Worm (Caenorhabditis elegans) whole organism, L4 larva: ENCODE measurements around the gene C03B1.4.
A peak's percentile ranks its signal among the peaks of the same experiment; 100 is the strongest.

ENCODE experiments used
- F10B5.3 ChIP-seq: sonication (generic microtip); optimal IDR thresholded peaks from 2 replicates; lab custom pipeline; 2016; ENCODE audit warnings: mild to moderate bottlenecking, missing genetic modification characterization, missing compliant biosample characterization
- F37D6.2 ChIP-seq: sonication (generic microtip); optimal IDR thresholded peaks from 2 replicates; lab custom pipeline; 2016; ENCODE audit warnings: mild to moderate bottlenecking, missing genetic modification characterization, missing compliant biosample characterization
- F49E8.2 ChIP-seq: sonication (generic microtip); optimal IDR thresholded peaks from 2 replicates; lab custom pipeline; 2016; ENCODE audit warnings: missing compliant biosample characterization, mild to moderate bottlenecking, missing genetic modification characterization, borderline replicate concordance
- R02D3.7 ChIP-seq: fragments of 150-350 bp; sonication (generic microtip); optimal IDR thresholded peaks from 3 replicates; lab custom pipeline; 2014; ENCODE audit warnings: missing biosample characterization, missing genetic modification characterization
- T20F7.1 ChIP-seq: fragments of 200-800 bp; sonication (Bioruptor generic); optimal IDR thresholded peaks from 2 replicates; lab custom pipeline; 2018; ENCODE audit warnings: mild to moderate bottlenecking, missing genetic modification characterization, missing compliant biosample characterization
- T26A8.4 ChIP-seq: fragments of 200-800 bp; sonication (Bioruptor generic); IDR thresholded peaks from 2 replicates; pipeline ENCODE4 v1.3.6; 2022; ENCODE audit warnings: missing genetic modification characterization, missing compliant biosample characterization
- Y75B8A.6 ChIP-seq: fragments of 200-800 bp; sonication (Bioruptor generic); IDR thresholded peaks from 2 replicates; pipeline ENCODE4 v1.3.6; 2022; ENCODE audit warnings: missing genetic modification reagents, missing genetic modification characterization, missing compliant biosample characterization
- ZK337.2 ChIP-seq: fragments of 200-800 bp; sonication (Bioruptor generic); IDR thresholded peaks from 2 replicates; pipeline ENCODE4 v1.3.6; 2022; ENCODE audit warnings: missing genetic modification reagents, missing genetic modification characterization, missing compliant biosample characterization
- aha-1 ChIP-seq: fragments of 150-350 bp; peaks from one replicate; lab custom pipeline; 2014; ENCODE audit warnings: missing biosample characterization, missing genetic modification characterization
- aly-2 ChIP-seq: sonication (generic microtip); optimal IDR thresholded peaks from 2 replicates; lab custom pipeline; 2018; ENCODE audit warnings: missing biosample characterization, missing genetic modification characterization
- attf-4 ChIP-seq: sonication (generic microtip); optimal IDR thresholded peaks from 3 replicates; lab custom pipeline; 2017; ENCODE audit warnings: missing biosample characterization, missing genetic modification characterization
- cey-2 ChIP-seq: sonication (generic microtip); optimal IDR thresholded peaks from 3 replicates; lab custom pipeline; 2017; ENCODE audit warnings: missing genetic modification characterization, mild to moderate bottlenecking, missing compliant biosample characterization, antibody characterized with exemption, borderline replicate concordance; ENCODE audit not compliant: insufficient read depth
- ctbp-1 ChIP-seq: fragments of 200-800 bp; sonication (Bioruptor generic); IDR thresholded peaks from 2 replicates; pipeline ENCODE4 v1.3.6; 2022; ENCODE audit warnings: missing genetic modification reagents, missing genetic modification characterization, missing compliant biosample characterization
- dmd-8 ChIP-seq: fragments of 200-800 bp; sonication (Bioruptor generic); IDR thresholded peaks from 2 replicates; pipeline ENCODE4 v1.3.6; 2022; ENCODE audit warnings: missing genetic modification characterization, missing compliant biosample characterization
- dmd-9 ChIP-seq: fragments of 200-800 bp; sonication (Bioruptor generic); IDR thresholded peaks from 2 replicates; pipeline ENCODE4 v1.3.6; 2022; ENCODE audit warnings: missing genetic modification reagents, missing genetic modification characterization, missing compliant biosample characterization
- dpl-1 ChIP-seq: fragments of 150-350 bp; optimal IDR thresholded peaks from 2 replicates; lab custom pipeline; 2014; ENCODE audit warnings: missing biosample characterization, missing genetic modification reagents, missing genetic modification characterization
- dve-1 ChIP-seq: sonication (generic microtip); optimal IDR thresholded peaks from 2 replicates; lab custom pipeline; 2017; ENCODE audit warnings: antibody characterized with exemption, mild to moderate bottlenecking, missing genetic modification characterization, missing compliant biosample characterization; ENCODE audit not compliant: insufficient read depth
- fkh-10 ChIP-seq: fragments of 150-350 bp; optimal IDR thresholded peaks from 2 replicates; lab custom pipeline; 2014; ENCODE audit warnings: missing biosample characterization, missing genetic modification reagents, missing genetic modification characterization
- fos-1 ChIP-seq: fragments of 150-350 bp; optimal IDR thresholded peaks from 2 replicates; lab custom pipeline; 2014; ENCODE audit warnings: missing biosample characterization, missing genetic modification characterization
- hif-1 ChIP-seq, 2 experiments: sonication (generic microtip); optimal IDR thresholded peaks; 2 replicates each; lab custom pipeline; 2016 to 2017; ENCODE audit warnings: missing compliant biosample characterization in 2 of 2, missing genetic modification characterization in 2 of 2, missing genetic modification reagents in 2 of 2, missing genotype in 2 of 2, mild to moderate bottlenecking in 1 of 2
- hlh-30 ChIP-seq: sonication (generic microtip); optimal IDR thresholded peaks from 2 replicates; lab custom pipeline; 2017; ENCODE audit warnings: antibody characterized with exemption, mild to moderate bottlenecking, missing genetic modification characterization, missing compliant biosample characterization; ENCODE audit not compliant: insufficient read depth
- hmg-1.1 ChIP-seq: fragments of 200-800 bp; sonication (Bioruptor generic); IDR thresholded peaks from 2 replicates; pipeline ENCODE4 v1.3.6; 2022; ENCODE audit warnings: missing genetic modification reagents, missing genetic modification characterization, missing compliant biosample characterization
- lin-13 ChIP-seq: fragments of 150-350 bp; optimal IDR thresholded peaks from 2 replicates; lab custom pipeline; 2014; ENCODE audit warnings: missing biosample characterization, missing genetic modification reagents, missing genetic modification characterization
- lin-38 ChIP-seq: fragments of 200-800 bp; sonication (Bioruptor generic); IDR thresholded peaks from 2 replicates; pipeline ENCODE4 v1.3.6; 2022; ENCODE audit warnings: missing genetic modification reagents, missing genetic modification characterization, missing compliant biosample characterization
- lir-3 ChIP-seq: sonication (generic microtip); optimal IDR thresholded peaks from 2 replicates; lab custom pipeline; 2016; ENCODE audit warnings: mild to moderate bottlenecking, missing genetic modification characterization, missing compliant biosample characterization
- madf-5 ChIP-seq, 2 experiments: fragments of 200-800 bp; sonication (Bioruptor generic); IDR thresholded peaks; 2 replicates each; pipeline ENCODE4 v1.3.6; 2022; ENCODE audit warnings: missing compliant biosample characterization in 2 of 2, missing genetic modification characterization in 2 of 2
- mdl-1 ChIP-seq, 2 experiments: fragments of 150-350 bp in 1 of 2; sonication (generic microtip) in 1 of 2; optimal IDR thresholded peaks; 2 replicates each; lab custom pipeline; 2014 to 2017; ENCODE audit warnings: missing biosample characterization in 2 of 2, missing genetic modification characterization in 2 of 2
- mes-2 ChIP-seq: sonication (generic microtip); optimal IDR thresholded peaks from 2 replicates; lab custom pipeline; 2016; ENCODE audit warnings: missing genotype, mild to moderate bottlenecking, missing genetic modification characterization, missing compliant biosample characterization; ENCODE audit not compliant: poor library complexity, severe bottlenecking
- nhr-10 ChIP-seq: fragments of 150-350 bp; optimal IDR thresholded peaks from 2 replicates; lab custom pipeline; 2014; ENCODE audit warnings: missing biosample characterization, missing genetic modification characterization
- nhr-237 ChIP-seq: sonication (generic microtip); optimal IDR thresholded peaks from 2 replicates; lab custom pipeline; 2017; ENCODE audit warnings: missing biosample characterization, missing genetic modification characterization
- nhr-48 ChIP-seq: sonication (generic microtip); optimal IDR thresholded peaks from 2 replicates; lab custom pipeline; 2016; ENCODE audit warnings: mild to moderate bottlenecking, missing genetic modification characterization, missing compliant biosample characterization
- nhr-6 ChIP-seq: fragments of 150-350 bp; optimal IDR thresholded peaks from 2 replicates; lab custom pipeline; 2014; ENCODE audit warnings: missing biosample characterization, missing genetic modification characterization
- nhr-76 ChIP-seq: fragments of 150-350 bp; optimal IDR thresholded peaks from 2 replicates; lab custom pipeline; 2014; ENCODE audit warnings: missing biosample characterization, missing genetic modification characterization
- nhr-77 ChIP-seq: fragments of 150-350 bp; optimal IDR thresholded peaks from 2 replicates; lab custom pipeline; 2014; ENCODE audit warnings: missing biosample characterization, missing genetic modification characterization
- pha-4 ChIP-seq, 2 experiments: fragments of 150-350 bp in 1 of 2; fragments of 200-800 bp in 1 of 2; sonication (Bioruptor generic) in 1 of 2; IDR thresholded peaks in 1 of 2; optimal IDR thresholded peaks in 1 of 2; 2 replicates each; pipeline versions ENCODE4 v1.3.6 to Lab custom; 2014 to 2022; ENCODE audit warnings: missing genetic modification characterization in 2 of 2, missing genetic modification reagents in 2 of 2, missing biosample characterization in 1 of 2, missing compliant biosample characterization in 1 of 2
- pqm-1 ChIP-seq: sonication (generic microtip); optimal IDR thresholded peaks from 2 replicates; lab custom pipeline; 2017; ENCODE audit warnings: missing biosample characterization, missing genetic modification characterization
- rbr-2 ChIP-seq: sonication (generic microtip); optimal IDR thresholded peaks from 2 replicates; lab custom pipeline; 2016; ENCODE audit warnings: missing genotype, missing genetic modification characterization, missing compliant biosample characterization
- saeg-2 ChIP-seq: fragments of 200-800 bp; sonication (Bioruptor generic); IDR thresholded peaks from 2 replicates; pipeline ENCODE4 v1.3.6; 2022; ENCODE audit warnings: missing genetic modification reagents, missing genetic modification characterization, missing compliant biosample characterization
- skn-1 ChIP-seq: fragments of 150-350 bp; optimal IDR thresholded peaks from 2 replicates; lab custom pipeline; 2014; ENCODE audit warnings: missing biosample characterization, missing genetic modification characterization
- spr-1 ChIP-seq: sonication (generic microtip); optimal IDR thresholded peaks from 2 replicates; lab custom pipeline; 2016; ENCODE audit warnings: mild to moderate bottlenecking, missing genetic modification characterization, missing compliant biosample characterization
- tra-1 ChIP-seq: fragments of 200-800 bp; sonication (Bioruptor generic); IDR thresholded peaks from 2 replicates; pipeline ENCODE4 v1.3.6; 2022; ENCODE audit warnings: missing genetic modification reagents, missing genetic modification characterization, missing compliant biosample characterization
- unc-39 ChIP-seq: sonication (generic microtip); optimal IDR thresholded peaks from 2 replicates; lab custom pipeline; 2017; ENCODE audit warnings: missing biosample characterization, missing genetic modification characterization
- unc-62 ChIP-seq, 3 experiments: fragments of 150-350 bp in 1 of 3; sonication (generic microtip); optimal IDR thresholded peaks in 2 of 3; peaks in 1 of 3; 1 replicate in 1 of 3; 2 replicates in 2 of 3; lab custom pipeline; 2014 to 2017; ENCODE audit warnings: missing biosample characterization in 3 of 3, missing genetic modification characterization in 3 of 3, missing genetic modification reagents in 3 of 3, missing genotype in 1 of 3
- zfp-2 ChIP-seq: sonication (generic microtip); optimal IDR thresholded peaks from 2 replicates; lab custom pipeline; 2016; ENCODE audit warnings: mild to moderate bottlenecking, missing genetic modification characterization, missing compliant biosample characterization
- zip-11 ChIP-seq: fragments of 200-800 bp; sonication (Bioruptor generic); IDR thresholded peaks from 2 replicates; pipeline ENCODE4 v1.3.6; 2022; ENCODE audit warnings: missing genetic modification characterization, missing compliant biosample characterization
- zip-2 ChIP-seq: fragments of 150-350 bp; optimal IDR thresholded peaks from 2 replicates; lab custom pipeline; 2014; ENCODE audit warnings: missing biosample characterization, missing genetic modification characterization
- ztf-7 ChIP-seq: fragments of 150-350 bp; optimal IDR thresholded peaks from 2 replicates; lab custom pipeline; 2014; ENCODE audit warnings: missing biosample characterization, missing genetic modification characterization

The C03B1.4 gene

DNA sequence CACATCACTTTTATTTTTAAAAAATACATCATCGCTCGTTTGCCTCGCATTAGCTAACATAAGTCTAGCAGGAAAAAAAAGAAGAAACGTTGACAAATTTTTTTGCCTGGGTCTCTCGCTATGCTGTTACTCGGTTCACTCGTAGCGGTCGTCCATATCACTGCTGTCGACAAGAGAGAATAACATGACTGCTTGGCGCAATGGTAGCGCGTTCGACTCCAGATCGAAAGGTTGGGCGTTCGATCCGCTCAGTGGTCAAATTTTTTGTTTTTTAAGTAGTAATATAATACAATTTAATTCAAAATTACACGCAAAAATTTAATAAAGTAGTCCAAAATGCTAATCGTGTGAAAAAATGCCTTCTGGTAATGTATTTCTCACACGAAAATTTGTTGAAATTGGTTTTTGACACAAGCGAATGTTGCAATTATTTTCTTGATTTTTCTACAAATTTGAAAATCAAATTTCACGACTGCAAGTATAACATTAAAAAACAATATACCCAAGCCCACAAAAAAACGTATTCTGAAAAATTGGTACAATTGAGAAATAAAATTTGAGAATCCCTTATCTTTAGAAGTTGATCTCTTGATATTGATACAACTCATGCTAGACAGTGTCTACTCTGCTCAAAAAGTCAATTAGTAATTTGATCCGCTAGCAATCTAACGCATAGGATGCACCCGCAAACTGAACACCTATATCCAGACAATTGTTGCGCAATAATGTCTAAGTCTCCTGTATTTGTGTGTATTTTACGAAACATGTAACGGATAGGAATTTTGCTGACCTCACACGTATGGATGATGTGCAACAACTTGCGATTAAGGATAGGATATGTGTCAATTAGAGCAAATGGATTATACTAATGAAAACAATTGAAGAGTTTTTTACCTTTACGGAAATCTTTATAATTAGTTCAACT is 7.2 kb downstream of the C03B1.4 start (continued):
- peak; percentile 94 for TF ChIP-seq dmd-8 (GFP tag; lab: Robert Waterston, UW)
- TF ChIP-seq mdl-1 (tag; optimal IDR thresholded peaks at IDR 0.05; lab: Kevin White, UChicago): no peak
- no peak for TF ChIP-seq fos-1 (tag; lab: Kevin White, UChicago)
- TF ChIP-seq hmg-1.1: peak; percentile 90
- TF ChIP-seq rbr-2 (tag; lab: Kevin White, UChicago): peak; percentile 73
- peak; percentile 92 for TF ChIP-seq aha-1 (tag; lab: Kevin White, UChicago)
- TF ChIP-seq F37D6.2 (tag; lab: Kevin White, UChicago): peak; percentile 40
- no peak for TF ChIP-seq unc-39 (tag; lab: Kevin White, UChicago)
- TF ChIP-seq T26A8.4: no peak; the same call in 1 of the 2 replicates
- 0 out of 2 replicates have a peak, but pooled peaks have one; percentile 21 for TF ChIP-seq zip-11 (GFP tag; lab: Robert Waterston, UW)
- no peak for TF ChIP-seq nhr-237 (tag; lab: Kevin White, UChicago)
- peak; percentile 89 for TF ChIP-seq pha-4 (GFP tag; IDR thresholded peaks at IDR 0.05; lab: Robert Waterston, UW)
- no peak for TF ChIP-seq pha-4 (tag; optimal IDR thresholded peaks at IDR 0.05; lab: Kevin White, UChicago)
- TF ChIP-seq fkh-10: no peak
- TF ChIP-seq saeg-2 (GFP tag; lab: Robert Waterston, UW): 0 out of 2 replicates have a peak, but pooled peaks have one; percentile 77
- peak; percentile 15 for TF ChIP-seq ztf-7
- no peak for TF ChIP-seq nhr-76
- TF ChIP-seq madf-5 (GFP tag; IDR thresholded peaks at IDR 0.05; lab: Robert Waterston, UW): peak; percentile 78 to 86; a peak in 2 of 4 replicates
- TF ChIP-seq F10B5.3 (tag; lab: Kevin White, UChicago): no peak
- TF ChIP-seq ctbp-1 (GFP tag; lab: Robert Waterston, UW): peak; percentile 85
- TF ChIP-seq zip-2 (tag; lab: Kevin White, UChicago): peak; percentile 43
- TF ChIP-seq nhr-6 (tag; lab: Kevin White, UChicago): no peak
- TF ChIP-seq unc-62 (GFP tag; optimal IDR thresholded peaks at IDR 0.05 in 1 of 2; lab: Kevin White, UChicago): peak in 1 of 2 experiments; percentile 92
- TF ChIP-seq unc-62 (tag; optimal IDR thresholded peaks at IDR 0.05; lab: Kevin White, UChicago): no peak
- peak; percentile 67; the same call in 1 of the 2 replicates for TF ChIP-seq dmd-9 (GFP tag; lab: Robert Waterston, UW)
- TF ChIP-seq nhr-77 (tag; lab: Kevin White, UChicago): peak; percentile 26
- TF ChIP-seq R02D3.7 (tag; lab: Kevin White, UChicago): no peak
- peak; percentile 50 for TF ChIP-seq F49E8.2
- TF ChIP-seq zfp-2 (tag; lab: Kevin White, UChicago): peak; percentile 38
- no peak for TF ChIP-seq hif-1 (tag; optimal IDR thresholded peaks at IDR 0.05; lab: Kevin White, UChicago)
- TF ChIP-seq spr-1 (tag; lab: Kevin White, UChicago): peak; percentile 41
- peak; percentile 50 for TF ChIP-seq hlh-30 (tag; lab: Kevin White, UChicago)
- no peak for TF ChIP-seq cey-2 (tag; lab: Kevin White, UChicago)
- TF ChIP-seq ZK337.2 (GFP tag; lab: Robert Waterston, UW): 0 out of 2 replicates have a peak, but pooled peaks have one; percentile 40
- peak; percentile 54 for TF ChIP-seq dve-1 (tag; lab: Kevin White, UChicago)
- no peak for TF ChIP-seq T20F7.1 (GFP tag; lab: Kevin White, UChicago)
- peak; percentile 60 for TF ChIP-seq lir-3 (tag; lab: Kevin White, UChicago)
- no peak; the same call in 1 of the 2 replicates for TF ChIP-seq lin-38 (GFP tag; lab: Robert Waterston, UW)
- TF ChIP-seq nhr-10 (tag; lab: Kevin White, UChicago): no peak
- TF ChIP-seq attf-4 (tag; lab: Kevin White, UChicago): no peak
- TF ChIP-seq Y75B8A.6: 0 out of 2 replicates have a peak, but pooled peaks have one; percentile 77
- no peak for TF ChIP-seq dpl-1 (GFP tag; lab: Kevin White, UChicago)
- TF ChIP-seq tra-1 (GFP tag; lab: Robert Waterston, UW): peak; percentile 80; the same call in 1 of the 2 replicates
- TF ChIP-seq lin-13 (GFP tag; lab: Kevin White, UChicago): no peak
- TF ChIP-seq nhr-48 (tag; lab: Kevin White, UChicago): peak; percentile 61
- TF ChIP-seq mes-2: no peak
- TF ChIP-seq aly-2: no peak
- TF ChIP-seq pqm-1 (tag; lab: Kevin White, UChicago): no peak
- no peak for TF ChIP-seq skn-1 (tag; lab: Kevin White, UChicago)
